Fruit fly (Drosophila melanogaster): ENCODE results near the gene snk.

snk gene

dm6 chr3R:13018995-13019394, 23.6 kb downstream of the snk start:
- no peak for TF ChIP-seq noc (tag; optimal IDR thresholded peaks at IDR 0.05)

- peak; percentile 45 for TF ChIP-seq noc (tag; optimal IDR thresholded peaks at IDR 0.05)
These were observed 24.2 kb downstream of the snk start for dm6 chr3R:13018284-13018900.

DNA sequence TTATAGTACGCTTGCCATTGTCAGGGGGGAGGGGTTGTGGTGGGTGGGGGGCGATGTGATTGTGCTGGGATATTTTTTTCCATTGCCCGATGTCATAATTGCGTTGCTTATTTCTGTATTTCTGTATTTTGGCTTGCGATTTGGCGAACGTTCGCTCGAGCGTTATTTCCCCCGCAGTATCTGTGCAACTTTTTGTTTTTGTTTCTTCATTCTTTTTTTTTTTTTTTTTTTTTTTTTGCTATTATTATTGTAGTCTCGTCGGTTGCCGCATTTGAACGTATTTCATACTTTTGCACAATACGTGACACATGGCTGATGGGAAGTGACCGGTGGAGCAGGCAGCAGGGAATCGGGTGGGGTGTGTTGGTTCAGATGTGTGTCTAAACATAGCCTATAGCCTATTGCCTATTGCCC, 24.9 kb downstream of the snk start:
- no peak for TF ChIP-seq noc (tag; optimal IDR thresholded peaks at IDR 0.05)

- peak; percentile 21 for TF ChIP-seq noc (tag; optimal IDR thresholded peaks at IDR 0.05)
These were observed 26.5 kb downstream of the snk start for dm6 chr3R:13015811-13016766.

DNA sequence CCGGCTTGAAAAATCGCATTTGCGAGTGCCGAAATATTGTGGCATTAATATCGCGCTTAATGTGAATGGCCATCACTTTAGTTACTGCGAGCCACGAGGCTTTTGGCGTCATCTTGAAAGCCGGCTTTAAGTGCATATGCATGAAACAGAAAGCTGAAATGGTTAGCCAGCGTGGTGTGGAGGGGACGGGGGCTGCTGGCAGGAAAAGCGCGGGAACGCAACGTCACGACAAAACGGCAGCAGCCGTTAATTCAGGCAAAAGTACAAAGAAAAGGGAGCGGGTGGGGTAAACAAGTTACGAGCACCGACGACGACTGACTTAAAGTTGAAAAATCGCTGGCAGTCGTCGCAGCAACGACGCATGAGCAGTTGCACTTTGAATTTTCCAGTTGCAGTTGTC, 27.2 kb downstream of the snk start:
- no peak for TF ChIP-seq noc (tag; optimal IDR thresholded peaks at IDR 0.05)

DNA sequence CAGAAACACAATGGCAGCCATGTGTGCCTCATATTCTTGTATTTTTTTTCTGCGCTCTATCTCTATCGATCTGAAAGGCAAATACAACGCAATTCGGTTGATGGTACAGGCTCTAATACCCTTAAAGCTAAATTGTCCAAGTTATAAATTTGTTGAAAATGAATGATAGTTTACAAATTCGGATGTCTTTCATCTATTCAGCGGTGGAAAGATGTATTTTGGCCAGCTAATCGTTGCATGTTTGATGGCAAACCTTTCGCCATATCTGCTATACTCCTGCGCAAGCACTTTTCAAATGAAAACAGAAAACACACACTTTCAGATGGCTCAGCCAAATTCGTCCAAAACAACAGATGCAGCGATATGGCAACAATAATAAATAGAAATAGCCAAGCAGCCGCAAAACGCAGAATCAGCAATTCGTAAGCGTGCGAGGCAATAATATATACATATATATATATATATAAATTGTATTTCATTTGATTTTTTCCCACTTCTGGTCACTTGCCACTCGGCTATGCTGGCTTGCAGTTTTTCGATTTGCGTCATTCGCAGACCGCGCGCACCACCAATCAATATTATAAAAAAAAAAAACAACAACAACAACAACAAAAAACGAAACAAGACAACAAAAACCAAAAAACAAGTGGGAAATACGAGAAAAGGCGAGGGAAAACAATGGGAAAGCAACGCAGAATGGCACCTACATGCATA, 28.2 kb downstream of the snk start:
- TF ChIP-seq noc (tag; optimal IDR thresholded peaks at IDR 0.05) = peak; percentile 31

DNA sequence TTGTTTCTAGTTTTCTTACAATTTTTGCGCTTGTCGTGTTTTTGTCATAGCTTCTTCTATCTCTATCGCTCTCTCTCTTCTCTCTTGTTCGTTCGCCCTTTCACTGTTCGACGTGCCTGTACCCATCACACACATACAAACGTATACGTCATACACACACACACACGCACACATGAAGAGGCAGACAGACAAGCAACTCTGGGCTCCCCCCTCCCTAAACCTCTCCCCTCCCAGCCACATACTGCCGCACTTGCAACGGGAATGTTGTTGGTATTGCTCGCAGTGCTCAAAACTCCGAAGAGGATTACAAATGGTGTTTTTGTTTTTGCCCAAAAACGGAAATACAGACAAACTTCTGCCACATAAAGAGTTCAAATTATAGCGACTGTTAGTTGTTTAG, 29.6 kb downstream of the snk start:
- TF ChIP-seq noc (tag; optimal IDR thresholded peaks at IDR 0.05) = no peak

DNA sequence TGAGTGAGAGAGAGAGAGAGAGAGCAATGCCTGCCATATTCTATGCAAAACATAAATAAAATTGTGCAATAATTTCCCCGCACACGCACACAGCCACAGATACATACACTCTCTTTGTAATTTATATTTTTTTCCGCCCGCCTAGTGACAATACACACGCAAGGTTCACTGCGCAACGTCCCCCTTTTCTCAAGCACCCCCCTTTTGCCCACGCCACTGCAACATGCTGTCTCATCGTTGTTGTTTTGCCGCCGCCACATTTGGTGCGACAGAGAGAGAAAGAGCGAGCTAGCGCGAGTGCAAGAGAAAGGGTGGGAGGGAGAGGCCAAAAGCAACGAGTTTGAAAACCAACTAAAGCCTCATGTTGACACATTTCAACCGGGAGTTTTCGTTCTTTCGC, 30.2 kb downstream of the snk start:
- TF ChIP-seq noc (tag; optimal IDR thresholded peaks at IDR 0.05) = peak; percentile 76

DNA sequence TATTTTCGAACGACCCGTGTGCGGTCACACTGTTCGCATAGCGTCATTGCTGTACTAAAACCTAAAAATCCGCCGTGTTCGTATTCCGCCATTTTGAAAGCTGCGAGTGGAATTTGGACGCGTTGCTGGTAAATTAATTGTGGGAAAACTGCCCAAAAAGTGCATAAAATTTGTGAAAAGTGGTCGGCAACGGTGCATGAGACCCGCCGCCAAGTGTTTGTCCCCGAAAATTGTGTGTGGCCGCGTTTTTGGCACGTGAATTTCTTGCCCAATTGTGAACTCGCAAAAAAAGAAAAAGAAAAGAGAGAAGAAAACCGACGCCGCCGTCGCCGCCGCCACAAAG, 31.0 kb downstream of the snk start, which contains the start of gene CtBP:
TSS of gene CtBP (plus strand) at position 29 of the 343 bp plus-strand sequence.
- TF ChIP-seq noc (tag; optimal IDR thresholded peaks at IDR 0.05) = no peak

DNA sequence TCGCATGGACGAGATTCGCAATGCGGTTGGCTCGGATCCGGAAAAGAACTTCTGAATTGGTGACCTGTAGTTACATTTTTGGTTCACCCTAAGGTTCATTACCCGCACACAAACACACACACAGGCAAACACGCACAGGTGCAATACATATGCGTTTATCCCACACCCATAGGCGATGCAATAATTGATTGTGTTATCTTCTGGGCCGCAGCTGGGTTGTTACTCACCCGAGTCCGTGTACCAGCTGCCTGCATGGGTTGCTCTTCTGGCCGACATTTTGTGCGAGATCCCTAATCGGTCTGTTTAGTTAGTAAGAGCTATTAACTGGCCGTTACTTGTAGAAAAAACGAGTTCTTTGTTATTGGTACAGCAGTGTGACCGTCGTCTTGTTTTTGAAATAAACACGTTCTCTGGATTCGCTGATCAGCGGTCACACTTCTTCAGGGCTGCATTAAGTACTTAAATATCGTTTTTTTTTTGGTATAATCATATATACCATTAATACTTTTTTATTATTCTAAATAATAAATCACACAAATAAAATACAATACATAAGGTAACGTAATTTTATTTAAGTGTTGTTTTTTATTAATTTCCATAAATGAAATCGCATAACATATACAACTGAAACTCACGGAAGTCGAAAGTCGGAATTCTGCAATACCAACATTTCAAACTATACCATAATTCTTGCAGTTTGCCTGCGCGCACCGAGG, 31.5 kb downstream of the snk start, which contains the start of gene CG8031:
TSS of gene CG8031 (minus strand) at position 406 of the 716 bp plus-strand sequence.
- no peak for TF ChIP-seq noc (tag; optimal IDR thresholded peaks at IDR 0.05)

DNA sequence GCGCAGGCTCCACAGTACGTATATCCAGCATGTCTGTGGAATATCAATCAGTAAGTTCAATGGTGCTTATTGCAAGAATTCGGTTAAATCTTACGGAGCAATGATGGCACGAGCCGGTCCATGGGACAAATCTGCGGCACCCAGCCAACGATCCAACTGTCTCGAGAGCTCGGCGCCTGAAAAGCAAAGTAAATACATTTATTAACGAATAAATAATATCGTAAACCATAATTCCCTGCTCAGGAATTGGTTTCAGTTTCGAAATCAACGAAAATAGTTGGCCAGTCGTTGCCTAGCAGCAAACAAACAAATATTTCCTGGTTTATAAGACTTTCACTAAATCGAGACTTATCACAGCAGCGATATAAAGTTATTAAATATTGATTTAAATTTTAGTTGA, 33.0 kb downstream of the snk start, which contains the start of gene CG11656:
TSS of gene CG11656 (plus strand) at position 301 of the 400 bp plus-strand sequence.
- TF ChIP-seq noc (tag; optimal IDR thresholded peaks at IDR 0.05) = no peak

DNA sequence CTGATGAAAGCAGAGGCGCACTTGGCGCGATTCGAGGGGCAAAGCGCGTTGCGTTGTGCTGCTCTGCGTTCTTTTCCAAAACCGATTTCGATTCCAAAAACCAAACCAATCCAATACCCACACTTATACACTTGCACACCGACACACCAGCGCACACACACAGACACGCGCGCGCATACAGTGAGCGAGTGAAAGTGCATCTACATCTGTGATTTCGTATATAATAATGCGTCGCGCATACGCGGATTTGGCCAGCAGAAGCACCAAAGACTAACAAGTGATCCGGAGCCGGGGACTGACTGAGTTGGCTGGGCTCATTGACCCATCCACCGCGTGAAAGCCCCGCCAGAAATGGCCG, 44.4 kb downstream of the snk start:
- TF ChIP-seq noc (tag; optimal IDR thresholded peaks at IDR 0.05) = no peak

DNA sequence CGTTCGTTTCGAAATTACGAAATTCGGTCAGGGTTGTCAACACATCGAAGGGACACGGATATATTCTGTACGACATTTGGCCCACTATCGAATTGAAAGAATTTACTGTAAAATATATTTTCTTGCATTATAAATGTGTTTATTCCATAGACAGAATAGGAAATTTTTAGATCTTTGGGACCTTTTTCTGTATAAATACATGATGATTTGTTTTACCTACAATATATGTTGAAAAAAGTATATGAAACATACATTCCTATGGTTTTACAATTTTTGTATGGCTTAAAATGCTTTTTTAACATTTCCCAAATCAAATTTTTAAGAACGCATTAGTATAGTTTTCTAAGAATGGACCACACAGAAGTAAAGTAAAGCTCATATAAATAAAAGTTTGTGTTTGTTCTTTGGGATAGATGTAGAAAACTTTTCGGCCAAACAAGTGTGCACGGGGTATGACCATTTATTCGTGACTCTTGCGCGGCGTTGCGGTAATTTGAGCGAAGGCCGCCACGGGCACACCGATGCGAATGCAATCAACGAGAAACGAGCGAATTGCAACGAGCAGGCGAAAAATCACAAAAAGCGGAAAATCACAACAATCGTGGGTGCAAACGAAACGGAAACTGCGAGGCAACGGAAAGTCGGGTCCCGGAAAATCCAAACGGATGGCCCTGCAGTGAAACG, 44.9 kb downstream of the snk start, which contains the start of the genes CG17327, CG44194 and CG7518:
TSS of gene CG17327 (minus strand) at position 177 of the 684 bp plus-strand sequence.
TSS of gene CG44194 (minus strand) at position 177 of the 684 bp plus-strand sequence.
TSS of gene CG7518 (plus strand) at position 540 of the 684 bp plus-strand sequence.
- TF ChIP-seq noc (tag; optimal IDR thresholded peaks at IDR 0.05) = no peak

DNA sequence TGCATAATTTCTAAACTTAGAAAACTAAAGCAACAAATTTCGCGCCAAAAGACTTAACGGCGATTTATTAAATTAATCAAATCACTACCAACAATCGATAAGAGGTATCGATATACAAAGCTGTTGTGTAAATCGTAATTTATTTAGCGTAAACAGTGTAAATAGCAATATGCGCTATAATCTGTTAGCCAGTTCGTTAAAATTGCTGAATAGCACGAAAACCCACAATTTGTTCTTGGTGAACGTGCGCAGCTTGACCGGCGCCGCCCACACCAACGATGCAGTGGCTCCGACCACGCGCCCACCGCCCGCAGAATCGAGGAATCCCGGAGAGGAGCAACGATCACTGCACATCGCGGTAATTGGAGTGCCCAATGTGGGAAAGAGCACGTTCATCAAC, 47.0 kb downstream of the snk start, which contains the start of gene CG7488:
TSS of gene CG7488 (plus strand) at position 99 of the 400 bp plus-strand sequence.
- no peak for TF ChIP-seq noc (tag; optimal IDR thresholded peaks at IDR 0.05)

DNA sequence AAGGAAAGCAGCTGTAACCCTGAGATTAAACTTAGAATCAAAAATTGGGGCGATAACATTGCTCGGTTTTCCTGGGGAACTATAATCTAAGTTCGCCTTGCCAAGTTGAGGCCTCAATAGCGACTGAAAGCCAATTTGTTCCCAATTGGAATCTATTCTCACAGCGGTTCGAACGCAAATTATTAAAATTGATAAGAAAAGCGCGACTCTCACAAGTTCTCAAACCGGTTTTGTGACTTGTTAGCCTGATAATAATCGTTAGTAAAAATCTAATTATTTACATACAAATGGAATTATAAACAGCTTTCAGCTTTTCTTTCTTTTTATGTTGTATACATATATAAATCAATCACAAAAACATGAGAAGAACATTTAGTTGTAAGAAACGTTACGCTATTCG, 47.5 kb downstream of the snk start, which contains the start of gene yellow-f2:
TSS of gene yellow-f2 (minus strand) at position 101 of the 400 bp plus-strand sequence.
- TF ChIP-seq noc (tag; optimal IDR thresholded peaks at IDR 0.05) = no peak

Data from whole organism, larva.